Worm (Caenorhabditis elegans) whole organism, L4 larva: ENCODE data around the gene mec-7.
A peak's percentile ranks its signal among the peaks of the same experiment; 100 is the strongest.

ENCODE experiments used
- ZK546.5 ChIP-seq, 2 experiments: sonication (generic microtip); optimal IDR thresholded peaks; 2 replicates each; lab custom pipeline; 2017; ENCODE audit warnings: missing biosample characterization in 2 of 2, missing genetic modification characterization in 2 of 2
- lin-38 ChIP-seq: fragments of 200-800 bp; sonication (Bioruptor generic); IDR thresholded peaks from 2 replicates; pipeline ENCODE4 v1.3.6; 2022; ENCODE audit warnings: missing genetic modification reagents, missing genetic modification characterization, missing compliant biosample characterization
- mep-1 ChIP-seq: fragments of 150-350 bp; sonication (generic microtip); optimal IDR thresholded peaks from 3 replicates; lab custom pipeline; 2014; ENCODE audit warnings: missing biosample characterization, missing genetic modification characterization
- mxl-2 ChIP-seq: fragments of 200-800 bp; sonication (Bioruptor generic); conservative IDR thresholded peaks from 2 replicates; pipeline ENCODE4 v1.3.6; 2022; ENCODE audit warnings: missing genetic modification reagents, missing genetic modification characterization, missing compliant biosample characterization
- nhr-10 ChIP-seq: fragments of 150-350 bp; optimal IDR thresholded peaks from 2 replicates; lab custom pipeline; 2014; ENCODE audit warnings: missing biosample characterization, missing genetic modification characterization
- nhr-11 ChIP-seq: fragments of 150-350 bp; optimal IDR thresholded peaks from 2 replicates; lab custom pipeline; 2014; ENCODE audit warnings: missing biosample characterization, missing genetic modification characterization
- nhr-42 ChIP-seq: fragments of 200-800 bp; sonication (Bioruptor generic); IDR thresholded peaks from 2 replicates; pipeline ENCODE4 v1.3.6; 2022; ENCODE audit warnings: missing genetic modification characterization, missing compliant biosample characterization
- pha-4 ChIP-seq, 2 experiments: fragments of 150-350 bp in 1 of 2; fragments of 200-800 bp in 1 of 2; sonication (Bioruptor generic) in 1 of 2; IDR thresholded peaks in 1 of 2; optimal IDR thresholded peaks in 1 of 2; 2 replicates each; pipeline versions ENCODE4 v1.3.6 to Lab custom; 2014 to 2022; ENCODE audit warnings: missing genetic modification characterization in 2 of 2, missing genetic modification reagents in 2 of 2, missing biosample characterization in 1 of 2, missing compliant biosample characterization in 1 of 2
- unc-62 ChIP-seq, 3 experiments: fragments of 150-350 bp in 1 of 3; sonication (generic microtip); optimal IDR thresholded peaks in 2 of 3; peaks in 1 of 3; 1 replicate in 1 of 3; 2 replicates in 2 of 3; lab custom pipeline; 2014 to 2017; ENCODE audit warnings: missing biosample characterization in 3 of 3, missing genetic modification characterization in 3 of 3, missing genetic modification reagents in 3 of 3, missing genotype in 1 of 3

DNA sequence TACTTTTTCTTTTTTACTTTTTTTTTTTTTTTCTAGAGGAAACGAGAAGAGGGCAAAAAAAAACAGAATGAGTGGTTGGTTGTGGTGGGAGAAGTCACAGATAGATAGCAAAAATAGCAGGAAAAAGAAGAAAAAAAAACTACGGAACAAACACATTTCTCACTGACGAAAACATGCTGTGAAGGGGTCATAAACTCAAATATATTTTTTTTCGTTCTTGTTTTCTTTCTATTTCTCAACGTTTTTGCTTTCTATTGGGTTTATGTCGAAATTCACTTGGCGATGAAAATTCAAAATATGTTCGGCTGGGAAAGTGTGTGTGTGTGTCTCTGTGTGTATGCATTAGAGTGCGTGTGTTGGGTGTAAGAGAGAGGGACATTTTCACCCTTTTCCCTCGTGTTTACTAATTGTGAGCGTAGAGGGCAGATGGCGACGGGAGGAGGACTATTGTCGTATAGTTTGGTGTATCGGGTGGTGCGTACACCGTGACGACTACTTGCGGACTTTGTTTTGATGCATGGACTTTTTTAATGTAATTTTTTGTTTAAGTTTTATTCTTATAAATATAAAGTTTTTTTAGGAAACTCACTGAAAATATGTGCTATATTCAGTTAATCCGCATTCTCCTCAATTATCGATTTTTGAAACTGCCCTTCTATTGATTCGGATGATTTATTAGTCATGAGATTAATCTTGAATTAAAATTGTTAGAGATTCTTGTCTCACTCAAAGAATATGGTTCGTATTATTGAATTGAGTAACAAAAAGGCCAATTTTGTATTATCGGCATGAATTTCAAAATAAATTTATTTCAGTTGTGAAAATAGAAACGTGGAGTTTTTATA, 33.1 kb upstream of the mec-7 start:
- TF ChIP-seq mxl-2 (GFP tag; lab: Robert Waterston, UW) (no peak), nhr-10 (tag; lab: Kevin White, UChicago) (no peak), mep-1 (tag; lab: Kevin White, UChicago) (peak; percentile 84), unc-62 (GFP tag; optimal IDR thresholded peaks at IDR 0.05 in 1 of 2; lab: Kevin White, UChicago) (peak in 1 of 2 experiments; percentile 98), unc-62 (tag; optimal IDR thresholded peaks at IDR 0.05; lab: Kevin White, UChicago) (no peak), nhr-42 (GFP tag; lab: Robert Waterston, UW) (no peak), ZK546.5 (tag; optimal IDR thresholded peaks at IDR 0.05; lab: Kevin White, UChicago) (no peak), lin-38 (no peak), pha-4 (GFP tag; IDR thresholded peaks at IDR 0.05; lab: Robert Waterston, UW) (no peak), pha-4 (tag; optimal IDR thresholded peaks at IDR 0.05; lab: Kevin White, UChicago) (peak; percentile 53), nhr-11 (tag; lab: Kevin White, UChicago) (no peak)
